Fruit fly (Drosophila melanogaster): ENCODE results near the gene CG31370.
A peak's percentile ranks its signal among the peaks of the same experiment; 100 is the strongest.

CG31370 gene

DNA sequence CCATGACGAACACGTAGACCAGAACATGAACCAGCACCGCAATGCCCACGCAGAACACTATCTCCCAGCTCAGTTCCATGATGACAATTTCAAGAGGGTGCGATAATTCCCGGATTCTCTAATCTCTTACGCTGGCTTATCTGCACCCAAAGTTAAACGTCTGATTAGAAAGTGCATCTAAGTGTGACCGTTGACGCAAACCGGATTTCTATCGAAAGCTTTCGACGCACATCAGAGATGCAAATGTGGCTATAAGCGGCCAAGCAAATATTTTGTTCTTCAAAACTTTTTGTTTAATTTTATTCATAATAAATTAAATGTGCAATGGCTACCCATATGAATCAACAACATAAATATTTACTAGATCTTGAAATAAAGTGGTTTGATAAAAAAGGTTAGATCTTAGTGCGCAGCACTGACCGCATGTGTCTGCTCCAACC lies 39.9 kb upstream of the CG31370 start, which contains the start of the genes Kdsr and CG11858 (continued):
- TF ChIP-seq grn (GFP tag; optimal IDR thresholded peaks at IDR 0.05) (peak; percentile 73), Dfd (GFP tag; optimal IDR thresholded peaks at IDR 0.05) (no peak), lmd (GFP tag; IDR thresholded peaks at IDR 0.05) (peak; percentile 64), CG10654 (GFP tag; optimal IDR thresholded peaks at IDR 0.05) (peak; percentile 29), CG34422 (GFP tag; IDR thresholded peaks at IDR 0.05) (peak; percentile 70; the same call in 2 of the 3 replicates), Doc3 (GFP tag; IDR thresholded peaks at IDR 0.05; ENCODE audit: partially characterized antibody) (no peak), CG10979 (tag; optimal IDR thresholded peaks at IDR 0.05) (peak; percentile 53), YL-1 (GFP tag; optimal IDR thresholded peaks at IDR 0.05) (peak; percentile 3), Nf-YA (GFP tag; IDR thresholded peaks at IDR 0.05) (no peak), CG31388 (GFP tag; optimal IDR thresholded peaks at IDR 0.05) (no peak), CG17912 (GFP tag; optimal IDR thresholded peaks at IDR 0.05) (no peak), CG14965 (GFP tag; optimal IDR thresholded peaks at IDR 0.05; ENCODE audit: borderline replicate concordance) (no peak), psq (GFP tag; optimal IDR thresholded peaks at IDR 0.05) (peak; percentile 9), Tbp (GFP tag; optimal IDR thresholded peaks at IDR 0.05) (no peak), CG42726 (GFP tag; IDR thresholded peaks at IDR 0.05; ENCODE audit: partially characterized antibody) (no peak), CG2129 (GFP tag; IDR thresholded peaks at IDR 0.05; ENCODE audit: partially characterized antibody) (no peak), CG13123 (GFP tag; optimal IDR thresholded peaks at IDR 0.05) (peak; percentile 6), CG12236 (GFP tag; optimal IDR thresholded peaks at IDR 0.05) (no peak), nau (GFP tag; optimal IDR thresholded peaks at IDR 0.05) (no peak), pho (GFP tag; optimal IDR thresholded peaks at IDR 0.05) (peak; percentile 57), CG32772 (GFP tag; IDR thresholded peaks at IDR 0.05) (peak; percentile 68), CG1647 (GFP tag; optimal IDR thresholded peaks at IDR 0.05) (peak; percentile 19), ATbp (GFP tag; optimal IDR thresholded peaks at IDR 0.05) (no peak), ftz-f1 (GFP tag; optimal IDR thresholded peaks at IDR 0.05) (peak; percentile 25), Oaz (GFP tag; IDR thresholded peaks at IDR 0.05) (no peak), Oli (tag; optimal IDR thresholded peaks at IDR 0.05) (peak; percentile 46), scrt (GFP tag; optimal IDR thresholded peaks at IDR 0.05) (peak; percentile 33), lab (GFP tag; optimal IDR thresholded peaks at IDR 0.05) (no peak), wek (GFP tag; optimal IDR thresholded peaks at IDR 0.05) (peak; percentile 25), eyg (GFP tag; optimal IDR thresholded peaks at IDR 0.05) (no peak), CG15696 (tag; optimal IDR thresholded peaks at IDR 0.05) (peak; percentile 42), CG15073 (GFP tag; optimal IDR thresholded peaks at IDR 0.05) (no peak), NC2α (GFP tag; optimal IDR thresholded peaks at IDR 0.05) (no peak), CG31365 (tag; optimal IDR thresholded peaks at IDR 0.05) (no peak), peb (GFP tag; IDR thresholded peaks at IDR 0.05) (peak; percentile 47; the same call in 1 of the 2 replicates), CG9609 (GFP tag; optimal IDR thresholded peaks at IDR 0.05) (peak; percentile 26), p53 (GFP tag; optimal IDR thresholded peaks at IDR 0.05) (no peak), Med (GFP tag) (peak; percentile 95), CG6683 (GFP tag; optimal IDR thresholded peaks at IDR 0.05) (peak; percentile 32), CG6175 (GFP tag; IDR thresholded peaks at IDR 0.05) (no peak), mam (GFP tag; optimal IDR thresholded peaks at IDR 0.05) (peak; percentile 48), CG3995 (GFP tag; optimal IDR thresholded peaks at IDR 0.05) (peak; percentile 4), CG12744 (GFP tag; optimal IDR thresholded peaks at IDR 0.05) (peak; percentile 40)

Data from whole organism, embryonic.